5 worm cellular contexts compared by ENCODE assay signal in the genomic region with DNA sequence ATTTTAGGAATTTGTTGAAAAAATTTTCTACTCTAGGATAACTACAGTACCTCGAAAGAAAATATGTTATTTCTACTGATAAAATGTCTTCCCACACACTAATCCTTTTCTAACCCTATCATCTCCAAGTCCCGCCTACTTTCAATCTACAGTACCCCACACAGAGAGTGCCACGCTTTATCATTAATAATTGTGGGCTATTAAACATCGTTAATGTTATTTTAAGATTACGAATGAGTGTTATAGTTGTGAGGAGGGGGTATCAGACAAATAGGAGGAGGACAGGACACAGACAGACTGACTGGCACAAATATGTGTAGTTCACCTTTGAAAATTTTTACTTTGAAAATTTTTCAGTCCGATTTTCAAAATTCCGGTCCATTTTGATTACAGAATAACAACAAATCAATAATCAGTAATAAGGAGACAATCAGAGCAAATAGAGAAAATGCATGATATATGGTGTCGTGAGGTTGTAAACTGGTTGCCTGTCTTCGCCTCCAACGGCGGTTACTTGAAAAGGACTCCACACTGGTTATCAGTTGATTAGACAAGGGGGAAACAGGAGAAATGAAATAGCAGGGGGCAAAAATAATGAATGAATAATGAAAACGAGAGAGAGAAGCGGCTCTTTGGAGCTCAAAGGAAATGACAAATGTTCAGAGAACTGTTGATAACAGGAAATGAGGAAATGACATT.
TF ChIP-seq lines count a peak whose summit lies in the region.

No protein-coding gene starts in this region.

TF ChIP-seq in whole organism, L2 larva, 48 proteins besides CTCF, POLR2A, EP300 and RAD21:
- TF ChIP-seq lsy-2 (tag; optimal IDR thresholded peaks at IDR 0.05; lab: Kevin White, UChicago) = peak in 1 of 2 experiments; percentile 20
- TF ChIP-seq blmp-1 (tag; optimal IDR thresholded peaks at IDR 0.05; lab: Kevin White, UChicago; ENCODE audit: insufficient read depth) = no peak
- TF ChIP-seq mab-5 (tag; optimal IDR thresholded peaks at IDR 0.05; lab: Kevin White, UChicago) = no peak
- TF ChIP-seq fos-1 (tag; optimal IDR thresholded peaks at IDR 0.05; lab: Kevin White, UChicago) = peak; percentile 36

TF ChIP-seq in whole organism, L3 larva, 47 proteins besides CTCF, POLR2A, EP300 and RAD21:
- TF ChIP-seq elt-2 (tag; optimal IDR thresholded peaks at IDR 0.05; lab: Kevin White, UChicago) (peak; percentile 69), nhr-11 (tag; optimal IDR thresholded peaks at IDR 0.05; lab: Kevin White, UChicago) (no peak), daf-12 (tag; optimal IDR thresholded peaks at IDR 0.05; lab: Kevin White, UChicago) (no peak), lin-15B (tag; optimal IDR thresholded peaks at IDR 0.05; lab: Kevin White, UChicago) (no peak), aly-2 (tag; optimal IDR thresholded peaks at IDR 0.05; lab: Kevin White, UChicago) (no peak), nfya-1 (tag; optimal IDR thresholded peaks at IDR 0.05; lab: Kevin White, UChicago; ENCODE audit: insufficient read depth) (peak; percentile 30), skn-1 (tag; optimal IDR thresholded peaks at IDR 0.05; lab: Kevin White, UChicago) (no peak), mdl-1 (tag; optimal IDR thresholded peaks at IDR 0.05; lab: Kevin White, UChicago) (no peak), zag-1 (tag; optimal IDR thresholded peaks at IDR 0.05; lab: Kevin White, UChicago) (no peak)

TF ChIP-seq in whole organism, L4 larva, 104 proteins besides CTCF, POLR2A, EP300 and RAD21 (continues in another document):
- TF ChIP-seq ceh-62 (tag; optimal IDR thresholded peaks at IDR 0.05; lab: Kevin White, UChicago) = no peak
- peak; percentile 37 for TF ChIP-seq nhr-28 (tag; optimal IDR thresholded peaks at IDR 0.05; lab: Kevin White, UChicago)
- TF ChIP-seq nhr-42 (GFP tag; IDR thresholded peaks at IDR 0.05; lab: Robert Waterston, UW) = no peak
- TF ChIP-seq spr-3 (GFP tag; optimal IDR thresholded peaks at IDR 0.05; lab: Kevin White, UChicago) = no peak
- TF ChIP-seq T20F7.1 (GFP tag; optimal IDR thresholded peaks at IDR 0.05; lab: Kevin White, UChicago) = no peak
- TF ChIP-seq zag-1 (tag; optimal IDR thresholded peaks at IDR 0.05; lab: Kevin White, UChicago) = no peak
- no peak for TF ChIP-seq ZK337.2 (GFP tag; IDR thresholded peaks at IDR 0.05; lab: Robert Waterston, UW)
- TF ChIP-seq dve-1 (tag; optimal IDR thresholded peaks at IDR 0.05; lab: Kevin White, UChicago; ENCODE audit: insufficient read depth) = peak; percentile 51
- TF ChIP-seq nhr-76 (tag; optimal IDR thresholded peaks at IDR 0.05; lab: Kevin White, UChicago) = no peak
- no peak for TF ChIP-seq pha-4 (GFP tag; IDR thresholded peaks at IDR 0.05; lab: Robert Waterston, UW)
- no peak for TF ChIP-seq pha-4 (tag; optimal IDR thresholded peaks at IDR 0.05; lab: Kevin White, UChicago)
- TF ChIP-seq pqm-1 (tag; optimal IDR thresholded peaks at IDR 0.05; lab: Kevin White, UChicago) = peak; percentile 62
- no peak for TF ChIP-seq lin-1 (GFP tag; IDR thresholded peaks at IDR 0.05; lab: Robert Waterston, UW)
- no peak for TF ChIP-seq lsy-2 (tag; optimal IDR thresholded peaks at IDR 0.05; lab: Kevin White, UChicago)
- peak; percentile 76 for TF ChIP-seq php-3 (GFP tag; IDR thresholded peaks at IDR 0.05; lab: Robert Waterston, UW)
- TF ChIP-seq unc-130 (GFP tag; optimal IDR thresholded peaks at IDR 0.05; lab: Kevin White, UChicago) = no peak
- no peak for TF ChIP-seq egl-27 (tag; optimal IDR thresholded peaks at IDR 0.05; lab: Kevin White, UChicago)
- TF ChIP-seq madf-5 (GFP tag; IDR thresholded peaks at IDR 0.05; lab: Robert Waterston, UW) = no peak
- TF ChIP-seq tag-97 (GFP tag; IDR thresholded peaks at IDR 0.05; lab: Robert Waterston, UW) = no peak
- TF ChIP-seq Y75B8A.6 (GFP tag; IDR thresholded peaks at IDR 0.05; lab: Robert Waterston, UW) = no peak
- no peak for TF ChIP-seq daf-12 (tag; optimal IDR thresholded peaks at IDR 0.05; lab: Kevin White, UChicago)
- no peak for TF ChIP-seq ceh-20 (GFP tag; IDR thresholded peaks at IDR 0.05; lab: Robert Waterston, UW)
- no peak for TF ChIP-seq rbr-2 (tag; optimal IDR thresholded peaks at IDR 0.05; lab: Kevin White, UChicago)
- TF ChIP-seq zip-2 (tag; optimal IDR thresholded peaks at IDR 0.05; lab: Kevin White, UChicago) = no peak
- TF ChIP-seq cey-2 (tag; optimal IDR thresholded peaks at IDR 0.05; lab: Kevin White, UChicago; ENCODE audit: borderline replicate concordance, insufficient read depth) = no peak

TF ChIP-seq in whole organism, late embryonic, 69 proteins besides CTCF, POLR2A, EP300 and RAD21:
- TF ChIP-seq elt-2 (tag; optimal IDR thresholded peaks at IDR 0.05; lab: Kevin White, UChicago) (peak; percentile 1), tbx-2 (tag; optimal IDR thresholded peaks at IDR 0.05; lab: Kevin White, UChicago) (no peak), rnt-1 (tag; optimal IDR thresholded peaks at IDR 0.05; lab: Kevin White, UChicago) (no peak)

TF ChIP-seq in whole organism, young adult, 124 proteins besides CTCF, POLR2A, EP300 and RAD21:
- TF ChIP-seq hlh-26 (GFP tag; conservative IDR thresholded peaks at IDR 0.05; lab: Robert Waterston, UW) (no peak), nhr-80 (tag; optimal IDR thresholded peaks at IDR 0.05; lab: Kevin White, UChicago) (peak; percentile 8)
